Fruit fly (Drosophila melanogaster) whole organism, embryonic: Measurements from ENCODE around the gene CG4820.

ENCODE experiments used
- Atf6 ChIP-seq: fragments of 200-800 bp; sonication (Bioruptor generic); IDR thresholded peaks from 2 replicates; pipeline ENCODE4 v1.3.6; 2022; ENCODE audit warnings: missing biosample characterization, missing genetic modification characterization
- Awh ChIP-seq: fragments of 200-800 bp; sonication (Bioruptor generic); IDR thresholded peaks from 2 replicates; pipeline ENCODE4, ENCODE4 v1.3.6; 2022; ENCODE audit warnings: missing biosample characterization, missing genetic modification characterization
- B-H2 ChIP-seq: fragments of 200-800 bp; sonication (Bioruptor generic); optimal IDR thresholded peaks from 2 replicates; lab custom pipeline; 2018; ENCODE audit warnings: missing biosample characterization, mild to moderate bottlenecking, missing genetic modification characterization
- BEAF-32 ChIP-seq: fragments of 200-800 bp; sonication (Bioruptor generic); optimal IDR thresholded peaks from 3 replicates; lab custom pipeline; 2017; ENCODE audit warnings: missing biosample characterization, missing genetic modification characterization, mild to moderate bottlenecking, moderate library complexity, missing genetic modification reagents
- CG10274 ChIP-seq: fragments of 200-800 bp; sonication (Bioruptor generic); optimal IDR thresholded peaks from 3 replicates; lab custom pipeline; 2017; ENCODE audit warnings: missing biosample characterization, mild to moderate bottlenecking, missing genetic modification characterization
- CG12219 ChIP-seq: fragments of 200-800 bp; sonication (Bioruptor generic); optimal IDR thresholded peaks from 3 replicates; lab custom pipeline; 2018; ENCODE audit warnings: missing biosample characterization, mild to moderate bottlenecking, missing genetic modification characterization
- CG12299 ChIP-seq: fragments of 200-800 bp; sonication (Bioruptor generic); optimal IDR thresholded peaks from 2 replicates; lab custom pipeline; 2018; ENCODE audit warnings: missing biosample characterization, mild to moderate bottlenecking, missing genetic modification characterization
- CG12391 ChIP-seq: fragments of 200-800 bp; sonication (Bioruptor generic); optimal IDR thresholded peaks from 3 replicates; lab custom pipeline; 2018; ENCODE audit warnings: missing biosample characterization, mild to moderate bottlenecking, missing genetic modification characterization, moderate library complexity
- CG13775 ChIP-seq: fragments of 200-800 bp; sonication (Bioruptor generic); optimal IDR thresholded peaks from 3 replicates; lab custom pipeline; 2017; ENCODE audit warnings: missing biosample characterization, mild to moderate bottlenecking, missing genetic modification characterization
- CG13894 ChIP-seq: fragments of 200-800 bp; sonication (Bioruptor generic); optimal IDR thresholded peaks from 3 replicates; lab custom pipeline; 2018; ENCODE audit warnings: missing biosample characterization, mild to moderate bottlenecking, missing genetic modification characterization, moderate library complexity
- CG14441 ChIP-seq: fragments of 200-800 bp; sonication (Bioruptor generic); IDR thresholded peaks from 2 replicates; pipeline ENCODE4 v1.3.6; 2022; ENCODE audit warnings: missing biosample characterization, missing genetic modification characterization
- CG1603 ChIP-seq: fragments of 200-800 bp; sonication (Bioruptor generic); optimal IDR thresholded peaks from 2 replicates; lab custom pipeline; 2019; ENCODE audit warnings: missing biosample characterization, mild to moderate bottlenecking, missing genetic modification characterization, moderate library complexity
- CG16779 ChIP-seq: fragments of 200-800 bp; sonication (Bioruptor generic); IDR thresholded peaks from 2 replicates; pipeline ENCODE4 v1.3.6; 2022; ENCODE audit warnings: missing biosample characterization, missing genetic modification characterization
- CG17328 ChIP-seq: fragments of 200-800 bp; sonication (Bioruptor generic); IDR thresholded peaks from 2 replicates; pipeline ENCODE4 v1.3.6; 2022; ENCODE audit warnings: missing biosample characterization, missing genetic modification characterization
- CG18599 ChIP-seq: fragments of 200-800 bp; sonication (Bioruptor generic); optimal IDR thresholded peaks from 3 replicates; lab custom pipeline; 2017; ENCODE audit warnings: missing biosample characterization, missing genetic modification characterization, mild to moderate bottlenecking, moderate library complexity, missing genetic modification reagents
- CG33213 ChIP-seq: fragments of 200-800 bp; sonication (Bioruptor generic); optimal IDR thresholded peaks from 3 replicates; lab custom pipeline; 2016; ENCODE audit warnings: missing biosample characterization, missing genetic modification characterization
- CG4282 ChIP-seq: fragments of 200-800 bp; sonication (Bioruptor generic); optimal IDR thresholded peaks from 2 replicates; lab custom pipeline; 2016; ENCODE audit warnings: missing biosample characterization, missing genetic modification characterization
- CG43689 ChIP-seq: fragments of 200-800 bp; sonication (Bioruptor generic); IDR thresholded peaks from 2 replicates; pipeline ENCODE4 v1.3.6; 2022; ENCODE audit warnings: missing biosample characterization, missing genetic modification characterization
- CG5180 ChIP-seq: fragments of 200-800 bp; sonication (Bioruptor generic); optimal IDR thresholded peaks from 3 replicates; lab custom pipeline; 2017; ENCODE audit warnings: missing biosample characterization, missing genetic modification characterization, mild to moderate bottlenecking, moderate library complexity, missing genetic modification reagents
- CG6254 ChIP-seq: fragments of 200-800 bp; sonication (Bioruptor generic); optimal IDR thresholded peaks from 3 replicates; lab custom pipeline; 2017; ENCODE audit warnings: mild to moderate bottlenecking, missing biosample characterization, missing genetic modification reagents, missing genetic modification characterization
- CG7372 ChIP-seq: fragments of 200-800 bp; sonication (Bioruptor generic); IDR thresholded peaks from 2 replicates; pipeline ENCODE4 v1.3.6; 2022; ENCODE audit warnings: missing biosample characterization, missing genetic modification characterization
- CG8281 ChIP-seq: fragments of 200-800 bp; sonication (Bioruptor generic); optimal IDR thresholded peaks from 2 replicates; lab custom pipeline; 2018; ENCODE audit warnings: missing biosample characterization, mild to moderate bottlenecking, missing genetic modification characterization, moderate library complexity
- Dip3 ChIP-seq: fragments of 200-800 bp; sonication (Bioruptor generic); optimal IDR thresholded peaks from 3 replicates; lab custom pipeline; 2016; ENCODE audit warnings: missing biosample characterization, missing genetic modification characterization
- Fer2 ChIP-seq: fragments of 200-800 bp; sonication (Bioruptor generic); optimal IDR thresholded peaks from 2 replicates; lab custom pipeline; 2018; ENCODE audit warnings: missing biosample characterization, mild to moderate bottlenecking, missing genetic modification characterization, moderate library complexity
- Gug ChIP-seq: fragments of 200-800 bp; sonication (Bioruptor generic); IDR thresholded peaks from 4 replicates; pipeline ENCODE4 v1.3.6; 2022; ENCODE audit warnings: missing biosample characterization, missing genetic modification characterization
- Hmr ChIP-seq: fragments of 200-800 bp; sonication (Bioruptor generic); optimal IDR thresholded peaks from 3 replicates; lab custom pipeline; 2017; ENCODE audit warnings: mild to moderate bottlenecking, missing biosample characterization, missing genetic modification reagents, missing genetic modification characterization
- Kr ChIP-seq: fragments of 200-800 bp; sonication (Bioruptor generic); optimal IDR thresholded peaks from 2 replicates; lab custom pipeline; 2017; ENCODE audit warnings: missing biosample characterization, mild to moderate bottlenecking, missing genetic modification characterization
- NC2β ChIP-seq: fragments of 200-800 bp; sonication (Bioruptor generic); optimal IDR thresholded peaks from 2 replicates; lab custom pipeline; 2016; ENCODE audit warnings: missing biosample characterization, missing genetic modification characterization
- Ptx1 ChIP-seq: fragments of 200-800 bp; sonication (Bioruptor generic); IDR thresholded peaks from 2 replicates; pipeline ENCODE4 v1.3.6; 2022; ENCODE audit warnings: missing biosample characterization, missing genetic modification characterization
- TFAM ChIP-seq: fragments of 200-800 bp; sonication (Bioruptor generic); optimal IDR thresholded peaks from 2 replicates; lab custom pipeline; 2017; ENCODE audit warnings: missing biosample characterization, missing genetic modification characterization, inconsistent platforms
- Trl ChIP-seq, 3 experiments: fragments of >200 bp in 2 of 3; fragments of 200-800 bp in 1 of 3; sonication (Bioruptor generic) in 1 of 3; optimal IDR thresholded peaks; 2 replicates in 1 of 3; 3 replicates in 2 of 3; lab custom pipeline; 2016 to 2017; ENCODE audit warnings: missing biosample characterization in 1 of 3, missing genetic modification characterization in 1 of 3
- ab ChIP-seq: fragments of 200-800 bp; sonication (Bioruptor generic); optimal IDR thresholded peaks from 2 replicates; lab custom pipeline; 2016; ENCODE audit warnings: missing biosample characterization, missing genetic modification characterization
- ara ChIP-seq: fragments of 200-800 bp; sonication (Bioruptor generic); IDR thresholded peaks from 2 replicates; pipeline ENCODE4 v1.3.6; 2022; ENCODE audit warnings: missing biosample characterization, missing genetic modification characterization
- ato ChIP-seq: fragments of 200-800 bp; sonication (Bioruptor generic); IDR thresholded peaks from 2 replicates; pipeline ENCODE4 v1.3.6; 2022; ENCODE audit warnings: missing biosample characterization, missing genetic modification characterization; ENCODE audit not compliant: partially characterized antibody
- cad ChIP-seq: fragments of >200 bp; optimal IDR thresholded peaks from 2 replicates; lab custom pipeline; 2017; ENCODE audit warnings: missing biosample characterization, missing genetic modification characterization
- cato ChIP-seq: fragments of 200-800 bp; sonication (Bioruptor generic); optimal IDR thresholded peaks from 2 replicates; lab custom pipeline; 2016; ENCODE audit warnings: missing biosample characterization, missing genetic modification characterization, borderline replicate concordance
- cg ChIP-seq: fragments of 200-800 bp; sonication (Bioruptor generic); optimal IDR thresholded peaks from 3 replicates; lab custom pipeline; 2019; ENCODE audit warnings: missing biosample characterization, mild to moderate bottlenecking, missing genetic modification characterization, moderate library complexity
- corto ChIP-seq: fragments of 200-800 bp; sonication (Bioruptor generic); optimal IDR thresholded peaks from 2 replicates; lab custom pipeline; 2016; ENCODE audit warnings: missing biosample characterization, mild to moderate bottlenecking, missing genetic modification characterization, moderate library complexity
- dan ChIP-seq: fragments of 200-800 bp; sonication (Bioruptor generic); IDR thresholded peaks from 2 replicates; pipeline ENCODE4 v1.3.6; 2022; ENCODE audit warnings: missing biosample characterization, missing genetic modification characterization
- dmrt99B ChIP-seq: fragments of 200-800 bp; sonication (Bioruptor generic); optimal IDR thresholded peaks from 2 replicates; lab custom pipeline; 2018; ENCODE audit warnings: missing biosample characterization, mild to moderate bottlenecking, missing genetic modification characterization, moderate library complexity
- fd102C ChIP-seq: fragments of 200-800 bp; sonication (Bioruptor generic); optimal IDR thresholded peaks from 2 replicates; lab custom pipeline; 2018; ENCODE audit warnings: missing biosample characterization, mild to moderate bottlenecking, missing genetic modification characterization, moderate library complexity
- fd3F ChIP-seq: fragments of 200-800 bp; sonication (Bioruptor generic); optimal IDR thresholded peaks from 2 replicates; lab custom pipeline; 2018; ENCODE audit warnings: missing biosample characterization, mild to moderate bottlenecking, missing genetic modification characterization, moderate library complexity
- fu2 ChIP-seq: fragments of 200-800 bp; sonication (Bioruptor generic); optimal IDR thresholded peaks from 2 replicates; lab custom pipeline; 2016; ENCODE audit warnings: missing biosample characterization, missing genetic modification characterization
- ind ChIP-seq: fragments of 200-800 bp; sonication (Bioruptor generic); optimal IDR thresholded peaks from 3 replicates; lab custom pipeline; 2016; ENCODE audit warnings: missing biosample characterization, missing genetic modification characterization
- jigr1 ChIP-seq: fragments of 200-800 bp; sonication (Bioruptor generic); IDR thresholded peaks from 3 replicates; pipeline ENCODE4 v1.3.6; 2022; ENCODE audit warnings: missing biosample characterization, missing genetic modification characterization
- lola ChIP-seq, 3 experiments: fragments of >200 bp in 2 of 3; fragments of 200-800 bp in 1 of 3; sonication (Bioruptor generic) in 1 of 3; optimal IDR thresholded peaks; 2 replicates each; lab custom pipeline; 2017 to 2019; ENCODE audit warnings: missing biosample characterization in 3 of 3, missing genetic modification characterization in 3 of 3, mild to moderate bottlenecking in 1 of 3, moderate library complexity in 1 of 3
- peb ChIP-seq: fragments of 200-800 bp; sonication (Bioruptor generic); IDR thresholded peaks from 2 replicates; pipeline ENCODE4 v1.3.6; 2022; ENCODE audit warnings: missing biosample characterization, missing genetic modification characterization
- seq ChIP-seq: fragments of 200-800 bp; sonication (Bioruptor generic); IDR thresholded peaks from 2 replicates; pipeline ENCODE4 v1.3.6; 2022; ENCODE audit warnings: missing biosample characterization, missing genetic modification characterization
- unpg ChIP-seq: fragments of 200-800 bp; sonication (Bioruptor generic); optimal IDR thresholded peaks from 3 replicates; lab custom pipeline; 2018; ENCODE audit warnings: missing biosample characterization, mild to moderate bottlenecking, missing genetic modification characterization, moderate library complexity

CG4820 gene

DNA sequence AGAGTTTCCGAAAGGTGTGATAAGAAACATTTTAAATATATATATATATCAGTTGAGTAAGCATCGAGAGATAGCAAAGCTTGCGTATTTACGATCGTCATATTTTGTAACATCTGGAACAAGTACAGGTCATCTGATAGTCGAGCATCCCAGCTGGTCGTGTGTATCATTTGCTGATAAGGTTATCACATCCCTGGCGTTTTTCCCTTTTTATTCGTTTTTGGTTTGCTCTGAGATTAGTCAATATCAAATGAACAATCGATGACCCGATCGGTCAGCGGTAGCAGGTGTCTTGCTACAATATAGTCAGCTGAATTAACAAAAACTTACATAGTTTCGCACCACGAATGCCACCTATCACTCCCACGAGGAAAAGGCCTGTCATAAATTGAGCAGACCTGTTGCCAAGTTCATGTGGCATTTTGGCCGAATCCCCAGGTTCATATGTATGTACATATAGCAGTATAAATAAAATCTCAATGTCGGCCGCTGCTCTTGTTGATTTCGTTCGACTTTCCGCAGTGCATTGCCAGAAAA is 15.4 kb upstream of the CG4820 start (continued):
- TF ChIP-seq CG10274 (GFP tag; lab: Kevin White, UChicago) = peak; percentile 13
- TF ChIP-seq corto = peak; percentile 76
- TF ChIP-seq CG4282 (GFP tag; lab: Kevin White, UChicago) = no peak
- peak; percentile 48; the same call in 1 of the 2 replicates for TF ChIP-seq seq (GFP tag; lab: Robert Waterston, UW)
- TF ChIP-seq Hmr (GFP tag; lab: Kevin White, UChicago) = peak; percentile 70
- TF ChIP-seq Gug (GFP tag; lab: Robert Waterston, UW) = peak; percentile 33; the same call in 1 of the 4 replicates
- peak; percentile 24 for TF ChIP-seq CG13775 (GFP tag; lab: Kevin White, UChicago)
- TF ChIP-seq fd102C (GFP tag; lab: Kevin White, UChicago) = no peak
- TF ChIP-seq cato (GFP tag; lab: Kevin White, UChicago) = no peak
- peak; percentile 66 for TF ChIP-seq Ptx1 (GFP tag; lab: Robert Waterston, UW)
- no peak for TF ChIP-seq Awh (GFP tag; lab: Robert Waterston, UW)
- TF ChIP-seq fd3F (GFP tag; lab: Kevin White, UChicago) = peak; percentile 15
- peak; percentile 82 for TF ChIP-seq CG18599
- TF ChIP-seq cg = no peak
- TF ChIP-seq CG33213 (GFP tag; lab: Kevin White, UChicago) = no peak
- peak; percentile 61 for TF ChIP-seq dmrt99B (tag; lab: Kevin White, UChicago)
- TF ChIP-seq TFAM = no peak
- peak; percentile 2 for TF ChIP-seq CG8281
- TF ChIP-seq NC2β (GFP tag; lab: Kevin White, UChicago) = no peak
- peak; percentile 60 for TF ChIP-seq CG12391 (tag; lab: Kevin White, UChicago)
- TF ChIP-seq ind (GFP tag; lab: Kevin White, UChicago) = peak; percentile 61
- TF ChIP-seq dan = no peak
- TF ChIP-seq ara (GFP tag; lab: Robert Waterston, UW) = no peak
- TF ChIP-seq unpg (GFP tag; lab: Kevin White, UChicago) = peak; percentile 58
- TF ChIP-seq CG16779 (GFP tag; lab: Robert Waterston, UW) = no peak
- TF ChIP-seq Fer2 (tag; lab: Kevin White, UChicago) = no peak
- TF ChIP-seq CG17328 (GFP tag; lab: Robert Waterston, UW) = peak; percentile 39; the same call in 1 of the 2 replicates
- TF ChIP-seq B-H2 (GFP tag; lab: Kevin White, UChicago) = no peak
- peak; percentile 75 for TF ChIP-seq CG14441 (GFP tag; lab: Robert Waterston, UW)
- TF ChIP-seq BEAF-32 (GFP tag; lab: Kevin White, UChicago) = no peak
- TF ChIP-seq ab (GFP tag; lab: Kevin White, UChicago) = no peak
- no peak for TF ChIP-seq Trl (optimal IDR thresholded peaks at IDR 0.05; lab: Kevin White, UChicago)
- TF ChIP-seq Trl (GFP tag; optimal IDR thresholded peaks at IDR 0.05; lab: Kevin White, UChicago) = no peak
- 0 out of 2 replicates have a peak, but pooled peaks have one; percentile 33 for TF ChIP-seq CG43689 (GFP tag; lab: Robert Waterston, UW)
- no peak for TF ChIP-seq CG12299 (tag; lab: Kevin White, UChicago)

DNA sequence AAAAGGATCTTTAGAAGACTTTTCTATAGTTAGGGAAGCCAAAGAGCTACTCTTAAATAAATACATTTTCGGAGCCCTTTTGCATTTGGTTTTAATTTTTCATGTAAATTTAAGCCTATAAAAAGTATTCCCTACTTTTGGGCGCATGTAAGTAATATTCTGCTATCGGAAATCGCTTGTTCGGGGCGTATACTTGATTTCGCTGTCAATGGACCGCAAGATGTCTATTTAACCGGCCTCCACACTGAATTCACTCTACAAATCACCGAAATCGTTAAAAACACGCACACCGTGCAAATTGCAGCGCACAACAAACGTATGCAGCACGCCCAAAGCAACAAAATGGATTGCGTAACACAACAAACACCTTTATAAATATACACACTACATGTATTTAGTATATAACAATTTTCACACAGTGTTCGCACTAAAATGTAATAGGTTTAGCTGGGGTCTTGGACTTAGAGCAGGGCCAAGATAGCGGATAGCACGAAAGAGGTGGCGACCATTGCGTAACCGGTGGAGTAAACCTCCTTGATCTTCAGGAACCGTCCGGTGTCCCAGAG is 7.5 kb upstream of the CG4820 start:
- no peak for TF ChIP-seq cad (GFP tag; lab: Kevin White, UChicago)
- TF ChIP-seq CG6254 = no peak
- no peak for TF ChIP-seq Dip3 (GFP tag; lab: Kevin White, UChicago)
- TF ChIP-seq CG7372 (GFP tag; lab: Robert Waterston, UW) = peak; percentile 95
- no peak for TF ChIP-seq ato (GFP tag; lab: Robert Waterston, UW)
- TF ChIP-seq CG5180 (GFP tag; lab: Kevin White, UChicago) = no peak
- TF ChIP-seq CG1603 (tag; lab: Kevin White, UChicago) = no peak
- TF ChIP-seq lola (GFP tag; optimal IDR thresholded peaks at IDR 0.05; lab: Kevin White, UChicago) = no peak
- no peak for TF ChIP-seq CG12219 (GFP tag; lab: Kevin White, UChicago)
- no peak for TF ChIP-seq peb (GFP tag; lab: Robert Waterston, UW)
- no peak for TF ChIP-seq fu2 (GFP tag; lab: Kevin White, UChicago)
- no peak for TF ChIP-seq jigr1 (GFP tag; lab: Robert Waterston, UW)
- TF ChIP-seq Kr = no peak
- TF ChIP-seq CG13894 (tag; lab: Kevin White, UChicago) = no peak
- TF ChIP-seq Atf6 (GFP tag; lab: Robert Waterston, UW) = 0 out of 2 replicates have a peak, but pooled peaks have one; percentile 8
